Fruit fly (Drosophila melanogaster) whole organism, embryonic: ENCODE measurements around the gene CG5516.

Source experiments
- Aef1 ChIP-seq: fragments of 200-800 bp; sonication (Bioruptor generic); IDR thresholded peaks from 3 replicates; pipeline ENCODE4 v1.3.6; 2022; ENCODE audit warnings: missing biosample characterization, missing genetic modification characterization
- Bdp1 ChIP-seq: fragments of 200-800 bp; sonication (Bioruptor generic); optimal IDR thresholded peaks from 3 replicates; lab custom pipeline; 2016; ENCODE audit warnings: missing biosample characterization, missing genetic modification characterization
- Bteb2 ChIP-seq: fragments of 200-800 bp; sonication (Bioruptor generic); optimal IDR thresholded peaks from 2 replicates; lab custom pipeline; 2016; ENCODE audit warnings: missing biosample characterization, missing genetic modification characterization
- CG10431 ChIP-seq: fragments of 200-800 bp; sonication (Bioruptor generic); optimal IDR thresholded peaks from 3 replicates; lab custom pipeline; 2018; ENCODE audit warnings: missing biosample characterization, mild to moderate bottlenecking, missing genetic modification characterization
- CG11093 ChIP-seq: fragments of 200-800 bp; sonication (Bioruptor generic); IDR thresholded peaks from 3 replicates; pipeline ENCODE4 v1.3.6; 2022; ENCODE audit warnings: missing biosample characterization, missing genetic modification characterization
- CG12659 ChIP-seq: fragments of 200-800 bp; sonication (Bioruptor generic); optimal IDR thresholded peaks from 3 replicates; lab custom pipeline; 2017; ENCODE audit warnings: mild to moderate bottlenecking, missing biosample characterization, missing genetic modification reagents, missing genetic modification characterization
- CG12769 ChIP-seq: fragments of 200-800 bp; sonication (Bioruptor generic); optimal IDR thresholded peaks from 2 replicates; lab custom pipeline; 2019; ENCODE audit warnings: missing biosample characterization, mild to moderate bottlenecking, missing genetic modification characterization, moderate library complexity
- CG14860 ChIP-seq: fragments of 200-800 bp; sonication (Bioruptor generic); IDR thresholded peaks from 3 replicates; pipeline ENCODE4 v1.3.6; 2022; ENCODE audit warnings: missing biosample characterization, missing genetic modification characterization; ENCODE audit not compliant: partially characterized antibody
- CG15073 ChIP-seq: fragments of 200-800 bp; sonication (Bioruptor generic); optimal IDR thresholded peaks from 2 replicates; lab custom pipeline; 2016; ENCODE audit warnings: missing biosample characterization, missing genetic modification characterization
- CG1603 ChIP-seq: fragments of 200-800 bp; sonication (Bioruptor generic); optimal IDR thresholded peaks from 2 replicates; lab custom pipeline; 2019; ENCODE audit warnings: missing biosample characterization, mild to moderate bottlenecking, missing genetic modification characterization, moderate library complexity
- CG16813 ChIP-seq: fragments of 200-800 bp; sonication (Bioruptor generic); IDR thresholded peaks from 3 replicates; pipeline ENCODE4 v1.3.6; 2022; ENCODE audit warnings: missing biosample characterization, missing genetic modification characterization; ENCODE audit not compliant: partially characterized antibody
- CG18476 ChIP-seq: fragments of 200-800 bp; sonication (Bioruptor generic); optimal IDR thresholded peaks from 2 replicates; lab custom pipeline; 2016; ENCODE audit warnings: missing biosample characterization, mild to moderate bottlenecking, missing genetic modification characterization
- CG5180 ChIP-seq: fragments of 200-800 bp; sonication (Bioruptor generic); optimal IDR thresholded peaks from 3 replicates; lab custom pipeline; 2017; ENCODE audit warnings: missing biosample characterization, missing genetic modification characterization, mild to moderate bottlenecking, moderate library complexity, missing genetic modification reagents
- CG6175 ChIP-seq: fragments of 200-800 bp; sonication (Bioruptor generic); IDR thresholded peaks from 3 replicates; pipeline ENCODE4 v1.3.6; 2022; ENCODE audit warnings: missing biosample characterization, missing genetic modification characterization
- CG6791 ChIP-seq: fragments of 200-800 bp; sonication (Bioruptor generic); IDR thresholded peaks from 3 replicates; pipeline ENCODE4 v1.3.6; 2022; ENCODE audit warnings: missing biosample characterization, missing genetic modification characterization; ENCODE audit not compliant: partially characterized antibody
- CG8290 ChIP-seq, 3 experiments: fragments of 200-800 bp; sonication (Bioruptor generic); optimal IDR thresholded peaks; 2 replicates each; lab custom pipeline; 2016 to 2019; ENCODE audit warnings: missing biosample characterization in 3 of 3, missing genetic modification characterization in 3 of 3, mild to moderate bottlenecking in 2 of 3, moderate library complexity in 1 of 3
- CG9817 ChIP-seq: fragments of 200-800 bp; sonication (Bioruptor generic); optimal IDR thresholded peaks from 2 replicates; lab custom pipeline; 2018; ENCODE audit warnings: missing biosample characterization, mild to moderate bottlenecking, missing genetic modification characterization, moderate library complexity
- CG9876 ChIP-seq: fragments of 200-800 bp; sonication (Bioruptor generic); optimal IDR thresholded peaks from 2 replicates; lab custom pipeline; 2016; ENCODE audit warnings: missing biosample characterization, missing genetic modification characterization
- Camta ChIP-seq: fragments of 200-800 bp; sonication (Bioruptor generic); optimal IDR thresholded peaks from 2 replicates; lab custom pipeline; 2016; ENCODE audit warnings: missing biosample characterization, missing genetic modification characterization
- CoRest ChIP-seq: fragments of 200-800 bp; sonication (Bioruptor generic); optimal IDR thresholded peaks from 3 replicates; lab custom pipeline; 2018; ENCODE audit warnings: missing biosample characterization, mild to moderate bottlenecking, missing genetic modification characterization, moderate library complexity
- D ChIP-seq, 2 experiments: fragments of 200-800 bp in 1 of 2; fragments of >200 bp in 1 of 2; sonication (Bioruptor generic) in 1 of 2; optimal IDR thresholded peaks; 2 replicates in 1 of 2; 3 replicates in 1 of 2; lab custom pipeline; 2017; ENCODE audit warnings: mild to moderate bottlenecking in 1 of 2, missing biosample characterization in 1 of 2, missing genetic modification characterization in 1 of 2, missing genetic modification reagents in 1 of 2
- Dll ChIP-seq: fragments of 200-800 bp; sonication (Bioruptor generic); IDR thresholded peaks from 4 replicates; pipeline ENCODE4 v1.3.6; 2022; ENCODE audit warnings: missing biosample characterization, missing genetic modification characterization; ENCODE audit not compliant: partially characterized antibody
- ERR ChIP-seq: fragments of 200-800 bp; sonication (Bioruptor generic); optimal IDR thresholded peaks from 2 replicates; lab custom pipeline; 2016; ENCODE audit warnings: missing biosample characterization, missing genetic modification characterization
- Elba2 ChIP-seq: fragments of 200-800 bp; sonication (Bioruptor generic); optimal IDR thresholded peaks from 3 replicates; lab custom pipeline; 2016; ENCODE audit warnings: missing biosample characterization, missing genetic modification characterization
- Gug ChIP-seq: fragments of 200-800 bp; sonication (Bioruptor generic); IDR thresholded peaks from 4 replicates; pipeline ENCODE4 v1.3.6; 2022; ENCODE audit warnings: missing biosample characterization, missing genetic modification characterization
- Hey ChIP-seq: fragments of 200-800 bp; sonication (Bioruptor generic); optimal IDR thresholded peaks from 3 replicates; lab custom pipeline; 2018; ENCODE audit warnings: missing biosample characterization, mild to moderate bottlenecking, missing genetic modification characterization
- Neu2 ChIP-seq: fragments of 200-800 bp; sonication (Bioruptor generic); optimal IDR thresholded peaks from 3 replicates; lab custom pipeline; 2016; ENCODE audit warnings: missing biosample characterization, missing genetic modification characterization, borderline replicate concordance
- Ravus ChIP-seq: fragments of 200-800 bp; sonication (Bioruptor generic); IDR thresholded peaks from 2 replicates; pipeline ENCODE4 v1.3.6; 2022; ENCODE audit warnings: missing biosample characterization, missing genetic modification characterization
- Rx ChIP-seq: fragments of 200-800 bp; sonication (Bioruptor generic); IDR thresholded peaks from 2 replicates; pipeline ENCODE4 v1.3.6; 2022; ENCODE audit warnings: missing biosample characterization, missing genetic modification characterization
- Sry-δ ChIP-seq: fragments of 200-800 bp; sonication (Bioruptor generic); optimal IDR thresholded peaks from 2 replicates; lab custom pipeline; 2016; ENCODE audit warnings: missing biosample characterization, missing genetic modification characterization
- bcd ChIP-seq: fragments of 200-800 bp; sonication (Bioruptor generic); optimal IDR thresholded peaks from 2 replicates; lab custom pipeline; 2017; ENCODE audit warnings: missing biosample characterization, mild to moderate bottlenecking, missing genetic modification characterization
- cad ChIP-seq: fragments of >200 bp; optimal IDR thresholded peaks from 2 replicates; lab custom pipeline; 2017; ENCODE audit warnings: missing biosample characterization, missing genetic modification characterization
- crp ChIP-seq, 2 experiments: fragments of 200-800 bp; sonication (Bioruptor generic); optimal IDR thresholded peaks; 2 replicates in 1 of 2; 3 replicates in 1 of 2; lab custom pipeline; 2017; ENCODE audit warnings: missing biosample characterization in 2 of 2, missing genetic modification characterization in 2 of 2, mild to moderate bottlenecking in 1 of 2, moderate library complexity in 1 of 2
- emc ChIP-seq: fragments of 200-800 bp; sonication (Bioruptor generic); optimal IDR thresholded peaks from 2 replicates; lab custom pipeline; 2016; ENCODE audit warnings: missing biosample characterization, missing genetic modification characterization
- ewg ChIP-seq: fragments of 200-800 bp; sonication (Bioruptor generic); optimal IDR thresholded peaks from 3 replicates; lab custom pipeline; 2017; ENCODE audit warnings: mild to moderate bottlenecking, missing biosample characterization, missing genetic modification reagents, missing genetic modification characterization
- gsb-n ChIP-seq: fragments of 200-800 bp; sonication (Bioruptor generic); optimal IDR thresholded peaks from 3 replicates; lab custom pipeline; 2018; ENCODE audit warnings: missing biosample characterization, mild to moderate bottlenecking, missing genetic modification characterization
- ind ChIP-seq: fragments of 200-800 bp; sonication (Bioruptor generic); optimal IDR thresholded peaks from 3 replicates; lab custom pipeline; 2016; ENCODE audit warnings: missing biosample characterization, missing genetic modification characterization
- jing ChIP-seq: fragments of 200-800 bp; sonication (Bioruptor generic); optimal IDR thresholded peaks from 2 replicates; lab custom pipeline; 2018; ENCODE audit warnings: missing biosample characterization, mild to moderate bottlenecking, missing genetic modification characterization
- kni ChIP-seq: fragments of 200-800 bp; sonication (Bioruptor generic); optimal IDR thresholded peaks from 3 replicates; lab custom pipeline; 2017; ENCODE audit warnings: mild to moderate bottlenecking, missing biosample characterization, missing genetic modification reagents, missing genetic modification characterization
- lilli ChIP-seq: fragments of 200-800 bp; sonication (Bioruptor generic); optimal IDR thresholded peaks from 3 replicates; lab custom pipeline; 2016; ENCODE audit warnings: missing biosample characterization, missing genetic modification characterization
- pho ChIP-seq: fragments of 200-800 bp; sonication (Bioruptor generic); optimal IDR thresholded peaks from 2 replicates; lab custom pipeline; 2016; ENCODE audit warnings: missing biosample characterization, missing genetic modification characterization
- ranshi ChIP-seq: fragments of 200-800 bp; sonication (Bioruptor generic); IDR thresholded peaks from 2 replicates; pipeline ENCODE4 v1.3.6; 2022; ENCODE audit warnings: missing biosample characterization, missing genetic modification characterization
- ro ChIP-seq: fragments of 200-800 bp; sonication (Bioruptor generic); IDR thresholded peaks from 2 replicates; pipeline ENCODE4 v1.3.6; 2022; ENCODE audit warnings: missing biosample characterization, missing genetic modification characterization
- run ChIP-seq: fragments of 200-800 bp; sonication (Bioruptor generic); optimal IDR thresholded peaks from 3 replicates; lab custom pipeline; 2018; ENCODE audit warnings: missing biosample characterization, mild to moderate bottlenecking, missing genetic modification characterization
- ssp ChIP-seq: fragments of 200-800 bp; sonication (Bioruptor generic); IDR thresholded peaks from 2 replicates; pipeline ENCODE4 v1.3.6; 2022; ENCODE audit warnings: missing biosample characterization, missing genetic modification characterization
- tio ChIP-seq: fragments of 200-800 bp; sonication (Bioruptor generic); optimal IDR thresholded peaks from 2 replicates; lab custom pipeline; 2017; ENCODE audit warnings: missing biosample characterization, missing genetic modification characterization, inconsistent platforms
- unc-4 ChIP-seq: fragments of 200-800 bp; sonication (Bioruptor generic); IDR thresholded peaks from 2 replicates; pipeline ENCODE4 v1.3.6; 2022; ENCODE audit warnings: missing biosample characterization, missing genetic modification characterization; ENCODE audit not compliant: partially characterized antibody
- wdn ChIP-seq: fragments of 200-800 bp; sonication (Bioruptor generic); IDR thresholded peaks from 2 replicates; pipeline ENCODE4 v1.3.6; 2022; ENCODE audit warnings: missing biosample characterization, missing genetic modification characterization
- zen2 ChIP-seq: fragments of 200-800 bp; sonication (Bioruptor generic); IDR thresholded peaks from 3 replicates; pipeline ENCODE4 v1.3.6; 2022; ENCODE audit warnings: missing biosample characterization, missing genetic modification characterization; ENCODE audit not compliant: partially characterized antibody
- zfh2 ChIP-seq: fragments of 200-800 bp; sonication (Bioruptor generic); optimal IDR thresholded peaks from 2 replicates; lab custom pipeline; 2016; ENCODE audit warnings: missing biosample characterization, missing genetic modification characterization

Gene CG5516

dm6 chr3R:16005943-16006342, 42.3 kb downstream of the CG5516 start (continued):
- TF ChIP-seq CG11093 (GFP tag; lab: Robert Waterston, UW): no peak
- no peak for TF ChIP-seq CG9876 (GFP tag; lab: Kevin White, UChicago)
- no peak for TF ChIP-seq pho (GFP tag; lab: Kevin White, UChicago)
- no peak for TF ChIP-seq zen2 (GFP tag; lab: Robert Waterston, UW)
- peak; percentile 36 for TF ChIP-seq kni (GFP tag; lab: Kevin White, UChicago)
- no peak for TF ChIP-seq tio (GFP tag; lab: Kevin White, UChicago)
- no peak for TF ChIP-seq CG16813 (GFP tag; lab: Robert Waterston, UW)
- TF ChIP-seq Ravus (GFP tag; lab: Robert Waterston, UW): no peak
- TF ChIP-seq crp (GFP tag; optimal IDR thresholded peaks at IDR 0.05; lab: Kevin White, UChicago): no peak
- peak; percentile 33 for TF ChIP-seq CG9817
- no peak for TF ChIP-seq Rx (GFP tag; lab: Robert Waterston, UW)
- no peak for TF ChIP-seq jing (GFP tag; lab: Kevin White, UChicago)
- no peak for TF ChIP-seq Bteb2 (GFP tag; lab: Kevin White, UChicago)
- TF ChIP-seq CG5180 (GFP tag; lab: Kevin White, UChicago): peak; percentile 41
- TF ChIP-seq gsb-n (tag; lab: Kevin White, UChicago): peak; percentile 48
- no peak for TF ChIP-seq cad (GFP tag; lab: Kevin White, UChicago)
- TF ChIP-seq CG6175: no peak
- TF ChIP-seq Bdp1 (GFP tag; lab: Kevin White, UChicago): no peak
- TF ChIP-seq ssp (GFP tag; lab: Robert Waterston, UW): no peak
- no peak for TF ChIP-seq ewg (GFP tag; lab: Kevin White, UChicago)
- TF ChIP-seq ind (GFP tag; lab: Kevin White, UChicago): no peak
- TF ChIP-seq CG10431 (GFP tag; lab: Kevin White, UChicago): peak; percentile 53
- TF ChIP-seq emc: no peak
- TF ChIP-seq unc-4 (GFP tag; lab: Robert Waterston, UW): no peak
- no peak for TF ChIP-seq Elba2 (GFP tag; lab: Kevin White, UChicago)
- TF ChIP-seq Camta (GFP tag; lab: Kevin White, UChicago): no peak
- peak; percentile 28 for TF ChIP-seq CG12769 (tag; lab: Kevin White, UChicago)
- no peak for TF ChIP-seq CG8290 (GFP tag; optimal IDR thresholded peaks at IDR 0.05; lab: Kevin White, UChicago)
- TF ChIP-seq CG8290 (tag; optimal IDR thresholded peaks at IDR 0.05; lab: Kevin White, UChicago): peak in 1 of 2 experiments; percentile 62
- no peak for TF ChIP-seq CG6791 (GFP tag; lab: Robert Waterston, UW)
- no peak for TF ChIP-seq Aef1
- peak; percentile 14 for TF ChIP-seq bcd
- no peak for TF ChIP-seq Gug (GFP tag; lab: Robert Waterston, UW)
- TF ChIP-seq CG18476 (GFP tag; lab: Kevin White, UChicago): peak; percentile 4
- no peak for TF ChIP-seq Dll (GFP tag; lab: Robert Waterston, UW)
- no peak for TF ChIP-seq run (tag; lab: Kevin White, UChicago)
- no peak for TF ChIP-seq CG14860 (GFP tag; lab: Robert Waterston, UW)
- peak; percentile 36 for TF ChIP-seq CoRest (tag; lab: Kevin White, UChicago)
- TF ChIP-seq CG12659 (GFP tag; lab: Kevin White, UChicago): peak; percentile 26
- peak; percentile 1 for TF ChIP-seq Hey (tag; lab: Kevin White, UChicago)
- no peak for TF ChIP-seq Sry-δ (GFP tag; lab: Kevin White, UChicago)
- TF ChIP-seq ERR (GFP tag; lab: Kevin White, UChicago): no peak
- no peak for TF ChIP-seq Neu2
- no peak for TF ChIP-seq wdn
- TF ChIP-seq ro (GFP tag; lab: Robert Waterston, UW): no peak
- TF ChIP-seq CG15073 (GFP tag; lab: Kevin White, UChicago): no peak
- peak; percentile 3 for TF ChIP-seq lilli (GFP tag; lab: Kevin White, UChicago)
- TF ChIP-seq ranshi (GFP tag; lab: Robert Waterston, UW): no peak
- peak; percentile 52 for TF ChIP-seq CG1603 (tag; lab: Kevin White, UChicago)
- TF ChIP-seq zfh2: no peak
- no peak for TF ChIP-seq D (optimal IDR thresholded peaks at IDR 0.05; lab: Kevin White, UChicago)
- peak; percentile 16 for TF ChIP-seq D (GFP tag; optimal IDR thresholded peaks at IDR 0.05; lab: Kevin White, UChicago)
